Worm (Caenorhabditis elegans): Measurements from ENCODE around the gene F53C11.9.
A peak's percentile ranks its signal among the peaks of the same experiment; 100 is the strongest.

Gene F53C11.9

ce11 chrV:13818824-13819408 lies 41.1 kb downstream of the F53C11.9 start, which contains the start of gene sel-10 (continued):
- TF ChIP-seq dpl-1 (GFP tag; optimal IDR thresholded peaks at IDR 0.05): peak; percentile 47 to 88 (median 79)
- peak; percentile 90 for TF ChIP-seq rnt-1 (tag; optimal IDR thresholded peaks at IDR 0.05)
- no peak for TF ChIP-seq nhr-237 (tag; optimal IDR thresholded peaks at IDR 0.05)
- peak; percentile 43 for TF ChIP-seq elt-2 (tag; optimal IDR thresholded peaks at IDR 0.05)
- TF ChIP-seq skn-1 (tag; optimal IDR thresholded peaks at IDR 0.05): peak; percentile 51
- TF ChIP-seq mef-2 (tag; optimal IDR thresholded peaks at IDR 0.05): no peak
- TF ChIP-seq sup-37 (GFP tag; optimal IDR thresholded peaks at IDR 0.05): peak; percentile 6
- no peak for TF ChIP-seq egl-27 (tag; optimal IDR thresholded peaks at IDR 0.05)
- peak; percentile 87 for TF ChIP-seq nhr-71 (tag; optimal IDR thresholded peaks at IDR 0.05)
- peak; percentile 49 for TF ChIP-seq ceh-90 (tag; optimal IDR thresholded peaks at IDR 0.05)
- TF ChIP-seq elt-3 (tag; optimal IDR thresholded peaks at IDR 0.05): peak in 1 of 6 experiments; percentile 75
- peak; percentile 95 for TF ChIP-seq mep-1 (tag; optimal IDR thresholded peaks at IDR 0.05)
- peak; percentile 55 for TF ChIP-seq blmp-1 (tag; optimal IDR thresholded peaks at IDR 0.05)
- peak; percentile 63 for TF ChIP-seq lin-15B (tag; optimal IDR thresholded peaks at IDR 0.05)
- no peak for TF ChIP-seq nhr-12 (tag; optimal IDR thresholded peaks at IDR 0.05)
- peak; percentile 85 to 88 for TF ChIP-seq lsy-2 (tag; optimal IDR thresholded peaks at IDR 0.05)
- no peak for TF ChIP-seq efl-3 (GFP tag; optimal IDR thresholded peaks at IDR 0.05)
- TF ChIP-seq fkh-4 (tag; optimal IDR thresholded peaks at IDR 0.05; ENCODE audit: borderline replicate concordance): no peak
- peak; percentile 81 for TF ChIP-seq snu-23 (GFP tag; optimal IDR thresholded peaks at IDR 0.05)
- no peak for TF ChIP-seq ceh-63 (GFP tag; optimal IDR thresholded peaks at IDR 0.05)
- peak; percentile 67 to 85 (median 70) for TF ChIP-seq ceh-82 (tag; optimal IDR thresholded peaks at IDR 0.05)
- no peak for TF ChIP-seq mab-9 (GFP tag; IDR thresholded peaks at IDR 0.05)
- TF ChIP-seq aha-1 (tag; optimal IDR thresholded peaks at IDR 0.05): peak; percentile 12
- TF ChIP-seq pag-3 (tag; optimal IDR thresholded peaks at IDR 0.05; ENCODE audit: borderline replicate concordance, insufficient read depth): no peak
- no peak for TF ChIP-seq nhr-76 (tag; optimal IDR thresholded peaks at IDR 0.05)
- peak in 1 of 2 experiments; percentile 0 for TF ChIP-seq ztf-11 (tag; optimal IDR thresholded peaks at IDR 0.05)
- peak; percentile 64 for TF ChIP-seq irx-1 (tag; optimal IDR thresholded peaks at IDR 0.05)
- peak; percentile 83 for TF ChIP-seq nhr-20 (tag; optimal IDR thresholded peaks at IDR 0.05)
- TF ChIP-seq zip-4 (GFP tag; optimal IDR thresholded peaks at IDR 0.05): peak; percentile 41
- TF ChIP-seq ces-1 (GFP tag; optimal IDR thresholded peaks at IDR 0.05): no peak
- TF ChIP-seq lir-3 (tag; optimal IDR thresholded peaks at IDR 0.05; ENCODE audit: poor library complexity): peak; percentile 57
- TF ChIP-seq unc-62 (GFP tag; optimal IDR thresholded peaks at IDR 0.05): no peak
- peak; percentile 28 for TF ChIP-seq aly-2 (tag; optimal IDR thresholded peaks at IDR 0.05)
- TF ChIP-seq fkh-8 (tag; optimal IDR thresholded peaks at IDR 0.05): peak; percentile 71
- TF ChIP-seq Y116A8C.19 (tag; optimal IDR thresholded peaks at IDR 0.05; ENCODE audit: borderline replicate concordance): no peak
- no peak for TF ChIP-seq ceh-88 (GFP tag; IDR thresholded peaks at IDR 0.05)
- TF ChIP-seq snpc-4 (tag; optimal IDR thresholded peaks at IDR 0.05): peak; percentile 73
- no peak for TF ChIP-seq vab-15 (tag; optimal IDR thresholded peaks at IDR 0.05)
- peak; percentile 50 for TF ChIP-seq jun-1 (tag; optimal IDR thresholded peaks at IDR 0.05)
- peak; percentile 9 for TF ChIP-seq nhr-11 (tag; optimal IDR thresholded peaks at IDR 0.05)
- TF ChIP-seq lin-39 (tag; optimal IDR thresholded peaks at IDR 0.05): peak; percentile 52
- TF ChIP-seq nhr-47 (tag; optimal IDR thresholded peaks at IDR 0.05): peak; percentile 87
- no peak for TF ChIP-seq ama-1 (optimal IDR thresholded peaks at IDR 0.05)
- peak; percentile 75 to 81 for TF ChIP-seq efl-1 (optimal IDR thresholded peaks at IDR 0.05)
- TF ChIP-seq efl-1 (GFP tag; optimal IDR thresholded peaks at IDR 0.05 in 1 of 2): peak; percentile 71 to 98
- TF ChIP-seq hpl-2 (GFP tag; optimal IDR thresholded peaks at IDR 0.05): no peak
- TF ChIP-seq unc-86 (tag; optimal IDR thresholded peaks at IDR 0.05): peak; percentile 74
- no peak for TF ChIP-seq C04F5.9 (tag; optimal IDR thresholded peaks at IDR 0.05)
- TF ChIP-seq zag-1 (tag; optimal IDR thresholded peaks at IDR 0.05): no peak
- peak; percentile 85 for TF ChIP-seq swsn-7 (tag; optimal IDR thresholded peaks at IDR 0.05)
- TF ChIP-seq tlp-1 (tag; optimal IDR thresholded peaks at IDR 0.05): no peak
- peak; percentile 79 for TF ChIP-seq pax-3 (tag; optimal IDR thresholded peaks at IDR 0.05)
- peak; percentile 2 for TF ChIP-seq F16B12.6 (tag; optimal IDR thresholded peaks at IDR 0.05)
